Worm (Caenorhabditis elegans) whole organism, L4 larva: ENCODE measurements around the gene Y32H12A.6.

Source experiments
- Y105C5A.15 ChIP-seq: fragments of 200-800 bp; sonication (Bioruptor generic); IDR thresholded peaks from 2 replicates; pipeline ENCODE4 v1.3.6; 2022; ENCODE audit warnings: missing genetic modification characterization, missing compliant biosample characterization
- ceh-28 ChIP-seq: fragments of 150-350 bp; optimal IDR thresholded peaks from 2 replicates; lab custom pipeline; 2014; ENCODE audit warnings: missing biosample characterization, missing genetic modification reagents, missing genetic modification characterization
- cey-2 ChIP-seq: sonication (generic microtip); optimal IDR thresholded peaks from 3 replicates; lab custom pipeline; 2017; ENCODE audit warnings: missing genetic modification characterization, mild to moderate bottlenecking, missing compliant biosample characterization, antibody characterized with exemption, borderline replicate concordance; ENCODE audit not compliant: insufficient read depth
- egl-27 ChIP-seq: sonication (generic microtip); optimal IDR thresholded peaks from 3 replicates; lab custom pipeline; 2017; ENCODE audit warnings: missing biosample characterization, missing genetic modification reagents, missing genetic modification characterization
- jun-1 ChIP-seq: fragments of 150-350 bp; optimal IDR thresholded peaks from 2 replicates; lab custom pipeline; 2014; ENCODE audit warnings: missing biosample characterization, missing genetic modification reagents, missing genetic modification characterization
- lin-39 ChIP-seq: fragments of 150-350 bp; optimal IDR thresholded peaks from 2 replicates; lab custom pipeline; 2014; ENCODE audit warnings: missing biosample characterization, missing genetic modification reagents, missing genetic modification characterization
- madf-5 ChIP-seq, 2 experiments: fragments of 200-800 bp; sonication (Bioruptor generic); IDR thresholded peaks; 2 replicates each; pipeline ENCODE4 v1.3.6; 2022; ENCODE audit warnings: missing compliant biosample characterization in 2 of 2, missing genetic modification characterization in 2 of 2
- nhr-76 ChIP-seq: fragments of 150-350 bp; optimal IDR thresholded peaks from 2 replicates; lab custom pipeline; 2014; ENCODE audit warnings: missing biosample characterization, missing genetic modification characterization
- set-16 ChIP-seq: fragments of 200-800 bp; sonication (Bioruptor generic); IDR thresholded peaks from 2 replicates; pipeline ENCODE4 v1.3.6; 2022; ENCODE audit warnings: missing genetic modification reagents, missing genetic modification characterization, missing compliant biosample characterization
- skn-1 ChIP-seq: fragments of 150-350 bp; optimal IDR thresholded peaks from 2 replicates; lab custom pipeline; 2014; ENCODE audit warnings: missing biosample characterization, missing genetic modification characterization
- snpc-4 ChIP-seq: fragments of 150-350 bp; optimal IDR thresholded peaks from 2 replicates; lab custom pipeline; 2014; ENCODE audit warnings: missing biosample characterization, missing genetic modification characterization
- unc-130 ChIP-seq: sonication (generic microtip); optimal IDR thresholded peaks from 2 replicates; lab custom pipeline; 2016; ENCODE audit warnings: missing genetic modification reagents, missing genetic modification characterization, missing compliant biosample characterization
- zag-1 ChIP-seq: fragments of 150-350 bp; optimal IDR thresholded peaks from 2 replicates; lab custom pipeline; 2014; ENCODE audit warnings: missing biosample characterization, missing genetic modification characterization
- zfp-2 ChIP-seq: sonication (generic microtip); optimal IDR thresholded peaks from 2 replicates; lab custom pipeline; 2016; ENCODE audit warnings: mild to moderate bottlenecking, missing genetic modification characterization, missing compliant biosample characterization

- TF ChIP-seq snpc-4 (no peak), cey-2 (tag; lab: Kevin White, UChicago) (no peak), zag-1 (tag; lab: Kevin White, UChicago) (no peak), ceh-28 (no peak), skn-1 (tag; lab: Kevin White, UChicago) (no peak), zfp-2 (tag; lab: Kevin White, UChicago) (no peak), unc-130 (no peak), jun-1 (tag; lab: Kevin White, UChicago) (no peak), Y105C5A.15 (GFP tag; lab: Robert Waterston, UW) (no peak), set-16 (GFP tag; lab: Robert Waterston, UW) (no peak), nhr-76 (tag; lab: Kevin White, UChicago) (no peak), lin-39 (no peak), madf-5 (GFP tag; IDR thresholded peaks at IDR 0.05; lab: Robert Waterston, UW) (no peak), egl-27 (tag; lab: Kevin White, UChicago) (no peak)
Observed at ce11 chrIII:5340530-5340929, 41.4 kb downstream of the Y32H12A.6 start.
